Worm (Caenorhabditis elegans): Measurements from ENCODE around the gene vhp-1.

Gene vhp-1

DNA sequence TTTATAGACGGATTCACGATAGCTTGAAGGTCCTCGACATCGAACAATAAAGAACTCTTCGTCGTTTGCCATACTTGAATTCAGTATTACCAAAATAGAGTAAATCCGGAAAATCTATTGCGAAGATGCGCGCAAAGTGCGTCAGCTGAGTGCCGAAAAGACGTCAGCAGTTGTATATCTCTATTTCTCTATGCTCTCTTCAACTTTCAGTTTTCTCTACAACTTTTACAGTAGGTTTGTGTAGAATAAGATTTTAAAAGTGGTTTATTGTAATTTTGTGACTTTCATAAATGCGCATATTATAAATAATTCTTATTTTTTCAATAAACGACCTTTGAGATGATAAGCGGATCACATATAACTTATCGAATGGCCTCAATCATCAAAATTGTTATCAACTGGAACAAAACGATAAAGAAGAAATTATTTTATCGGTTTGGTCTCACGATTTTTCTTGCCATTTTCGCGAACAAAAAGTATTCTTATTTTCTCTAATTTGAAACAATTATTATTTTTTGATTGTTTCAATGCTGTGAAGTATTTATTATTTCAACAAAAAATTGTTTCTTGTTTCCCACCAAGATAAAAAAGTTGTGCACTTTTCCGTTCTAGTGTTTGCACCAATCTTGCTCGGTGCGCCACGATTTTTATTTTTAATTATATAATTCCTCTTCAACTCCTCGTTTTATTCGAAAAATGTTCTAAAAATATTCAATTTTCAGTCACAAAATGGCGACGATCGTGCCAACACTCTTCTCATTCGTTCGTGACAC is 50.4 kb downstream of the vhp-1 start, which contains the start of the genes agt-2 and F09E5.3 (continued):
- TF ChIP-seq mxl-3 (GFP tag; optimal IDR thresholded peaks at IDR 0.05) (peak; percentile 62), sdz-12 (GFP tag; optimal IDR thresholded peaks at IDR 0.05) (no peak), ceh-44 (GFP tag; IDR thresholded peaks at IDR 0.05) (no peak), nhr-28 (tag; optimal IDR thresholded peaks at IDR 0.05) (peak; percentile 34), nhr-102 (tag; optimal IDR thresholded peaks at IDR 0.05) (peak; percentile 79), T20F7.1 (GFP tag; optimal IDR thresholded peaks at IDR 0.05) (peak; percentile 80), dve-1 (tag; optimal IDR thresholded peaks at IDR 0.05; ENCODE audit: insufficient read depth) (peak; percentile 91), unc-130 (GFP tag; optimal IDR thresholded peaks at IDR 0.05) (peak; percentile 27), nhr-11 (tag; optimal IDR thresholded peaks at IDR 0.05) (peak; percentile 89), spr-3 (GFP tag; optimal IDR thresholded peaks at IDR 0.05) (peak; percentile 43), unc-62 (GFP tag; optimal IDR thresholded peaks at IDR 0.05 in 1 of 2) (peak in 1 of 2 experiments; percentile 88), unc-62 (tag; optimal IDR thresholded peaks at IDR 0.05) (no peak), zip-2 (tag; optimal IDR thresholded peaks at IDR 0.05) (peak; percentile 48), lin-13 (GFP tag; optimal IDR thresholded peaks at IDR 0.05) (peak; percentile 84), ceh-82 (tag; optimal IDR thresholded peaks at IDR 0.05) (no peak), aha-1 (tag) (peak; percentile 86), nhr-6 (tag; optimal IDR thresholded peaks at IDR 0.05) (peak; percentile 58), daf-16 (GFP tag; optimal IDR thresholded peaks at IDR 0.05) (peak in 1 of 2 experiments; percentile 19), daf-16 (tag; optimal IDR thresholded peaks at IDR 0.05) (peak; percentile 19), lir-3 (tag; optimal IDR thresholded peaks at IDR 0.05) (no peak), ztf-7 (tag; optimal IDR thresholded peaks at IDR 0.05) (peak; percentile 47), duxl-1 (tag; optimal IDR thresholded peaks at IDR 0.05; ENCODE audit: poor library complexity) (peak; percentile 58), mes-2 (tag; optimal IDR thresholded peaks at IDR 0.05; ENCODE audit: poor library complexity, severe bottlenecking) (peak; percentile 93), ceh-32 (tag; optimal IDR thresholded peaks at IDR 0.05; ENCODE audit: poor library complexity) (no peak), lin-29 (GFP tag; IDR thresholded peaks at IDR 0.05) (peak; percentile 51; the same call in 1 of the 2 replicates), hif-1 (tag; optimal IDR thresholded peaks at IDR 0.05) (peak in 1 of 2 experiments; percentile 58), hmg-1.1 (GFP tag; IDR thresholded peaks at IDR 0.05) (peak; percentile 73; the same call in 1 of the 2 replicates), fkh-10 (GFP tag; optimal IDR thresholded peaks at IDR 0.05) (peak; percentile 86), egl-27 (tag; optimal IDR thresholded peaks at IDR 0.05) (no peak), nhr-48 (tag; optimal IDR thresholded peaks at IDR 0.05) (peak; percentile 67), Y5F2A.4 (GFP tag; optimal IDR thresholded peaks at IDR 0.05) (peak; percentile 9), daf-19 (GFP tag; conservative IDR thresholded peaks at IDR 0.05) (peak; percentile 79; the same call in 1 of the 2 replicates), F26F4.8 (GFP tag; conservative IDR thresholded peaks at IDR 0.05) (no peak), ZK546.5 (tag; optimal IDR thresholded peaks at IDR 0.05) (no peak), spr-1 (tag; optimal IDR thresholded peaks at IDR 0.05) (peak; percentile 80), zag-1 (tag; optimal IDR thresholded peaks at IDR 0.05) (no peak), rbr-2 (tag; optimal IDR thresholded peaks at IDR 0.05) (peak; percentile 89), ceh-20 (GFP tag; IDR thresholded peaks at IDR 0.05) (peak; percentile 85), dmd-6 (GFP tag; IDR thresholded peaks at IDR 0.05) (peak; percentile 83), dpl-1 (GFP tag; optimal IDR thresholded peaks at IDR 0.05) (peak; percentile 87), ces-1 (GFP tag; optimal IDR thresholded peaks at IDR 0.05) (peak; percentile 32), ztf-11 (tag; optimal IDR thresholded peaks at IDR 0.05) (no peak), zfp-3 (GFP tag; conservative IDR thresholded peaks at IDR 0.05) (peak; percentile 74), tra-1 (GFP tag; IDR thresholded peaks at IDR 0.05) (peak; percentile 47), zfp-2 (tag; optimal IDR thresholded peaks at IDR 0.05) (peak; percentile 23), egl-43 (GFP tag; IDR thresholded peaks at IDR 0.05) (no peak), saeg-2 (GFP tag; IDR thresholded peaks at IDR 0.05) (no peak), mep-1 (tag; optimal IDR thresholded peaks at IDR 0.05) (peak; percentile 95), pqm-1 (tag; optimal IDR thresholded peaks at IDR 0.05) (peak; percentile 74), lin-38 (GFP tag; IDR thresholded peaks at IDR 0.05) (peak; percentile 86)
